Worm (Caenorhabditis elegans): ENCODE results near the gene C49F5.8.

The C49F5.8 gene

DNA sequence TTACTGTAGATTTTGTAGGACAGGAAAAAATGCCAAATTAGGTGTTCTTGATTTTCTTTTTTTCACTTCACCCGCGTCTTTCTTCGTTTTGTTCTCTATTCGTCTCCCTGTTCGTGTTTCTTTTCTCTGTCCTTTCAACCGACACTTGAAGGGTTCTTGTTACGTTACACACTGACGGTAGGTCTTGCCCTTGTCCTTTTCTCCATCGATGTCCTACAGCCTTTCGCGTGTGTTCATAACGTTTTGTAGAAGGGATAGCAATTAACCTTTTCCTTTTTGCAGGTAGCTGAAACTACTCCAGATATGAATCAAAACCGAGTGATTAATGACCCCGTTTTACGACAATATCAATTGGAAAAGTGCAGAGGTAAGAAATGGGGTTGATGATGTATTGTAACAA is 35.8 kb upstream of the C49F5.8 start, which contains the start of gene F55G7.1 (continued):
- TF ChIP-seq hlh-30 (tag; optimal IDR thresholded peaks at IDR 0.05; ENCODE audit: insufficient read depth), result peak; percentile 6
- TF ChIP-seq T20F7.1 (GFP tag; optimal IDR thresholded peaks at IDR 0.05), result peak; percentile 68
- TF ChIP-seq dmd-9 (GFP tag; IDR thresholded peaks at IDR 0.05), result no peak
- 0 out of 2 replicates have a peak, but pooled peaks have one; percentile 7 for TF ChIP-seq php-3 (GFP tag; IDR thresholded peaks at IDR 0.05)
- TF ChIP-seq nhr-77 (tag; optimal IDR thresholded peaks at IDR 0.05), result peak; percentile 62
- no peak for TF ChIP-seq mdt-29 (GFP tag; IDR thresholded peaks at IDR 0.05)
- peak; percentile 30 for TF ChIP-seq nhr-10 (tag; optimal IDR thresholded peaks at IDR 0.05)
- no peak for TF ChIP-seq ztf-11 (tag; optimal IDR thresholded peaks at IDR 0.05)
- TF ChIP-seq jun-1 (tag; optimal IDR thresholded peaks at IDR 0.05), result peak; percentile 33
- peak; percentile 45 for TF ChIP-seq nhr-28 (tag; optimal IDR thresholded peaks at IDR 0.05)
- TF ChIP-seq nhr-111 (GFP tag; optimal IDR thresholded peaks at IDR 0.05), result no peak
- no peak for TF ChIP-seq nhr-6 (tag; optimal IDR thresholded peaks at IDR 0.05)
- no peak for TF ChIP-seq skn-1 (tag; optimal IDR thresholded peaks at IDR 0.05)
- TF ChIP-seq madf-9 (GFP tag; conservative IDR thresholded peaks at IDR 0.05), result 0 out of 2 replicates have a peak, but pooled peaks have one; percentile 27
- peak; percentile 34 for TF ChIP-seq F37D6.2 (tag; optimal IDR thresholded peaks at IDR 0.05)
- no peak for TF ChIP-seq T26A8.4 (GFP tag; IDR thresholded peaks at IDR 0.05)
- no peak for TF ChIP-seq tag-97 (GFP tag; IDR thresholded peaks at IDR 0.05)
- peak; percentile 95 for TF ChIP-seq duxl-1 (tag; optimal IDR thresholded peaks at IDR 0.05; ENCODE audit: poor library complexity)
- TF ChIP-seq Y75B8A.6 (GFP tag; IDR thresholded peaks at IDR 0.05), result no peak
- no peak for TF ChIP-seq zfp-3 (GFP tag; conservative IDR thresholded peaks at IDR 0.05)
- TF ChIP-seq Y48G9A.11 (GFP tag; IDR thresholded peaks at IDR 0.05), result no peak
- no peak for TF ChIP-seq mxl-2 (GFP tag; conservative IDR thresholded peaks at IDR 0.05)
- TF ChIP-seq mxl-3 (GFP tag; optimal IDR thresholded peaks at IDR 0.05), result peak; percentile 73
- TF ChIP-seq ceh-28 (tag; optimal IDR thresholded peaks at IDR 0.05), result no peak

DNA sequence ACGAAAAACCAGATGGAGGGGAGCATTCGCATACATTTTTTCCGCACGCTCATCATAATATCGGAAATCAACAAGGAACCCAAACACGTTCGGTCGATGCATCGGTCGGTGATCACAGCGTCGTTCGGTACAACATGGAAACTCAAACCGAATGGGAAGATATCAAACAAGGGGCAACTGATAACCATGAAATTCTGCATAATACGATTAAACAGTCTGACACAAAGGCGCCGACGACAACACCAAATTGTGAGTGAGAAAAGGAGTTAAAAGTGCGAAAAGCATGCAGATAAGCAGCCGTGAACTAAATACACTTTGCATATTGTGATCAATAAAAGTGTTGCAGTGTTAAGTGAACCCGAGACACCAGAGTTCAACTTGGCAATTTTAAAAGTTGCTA is 34.7 kb upstream of the C49F5.8 start:
- TF ChIP-seq lin-39 (tag; optimal IDR thresholded peaks at IDR 0.05), result no peak
- TF ChIP-seq lin-38 (GFP tag; IDR thresholded peaks at IDR 0.05), result no peak
- no peak for TF ChIP-seq Y105C5A.15 (GFP tag; IDR thresholded peaks at IDR 0.05)
- no peak for TF ChIP-seq tag-97 (GFP tag; IDR thresholded peaks at IDR 0.05)
- peak; percentile 59 for TF ChIP-seq dmd-6 (GFP tag; IDR thresholded peaks at IDR 0.05)
- no peak for TF ChIP-seq zfp-3 (GFP tag; conservative IDR thresholded peaks at IDR 0.05)
- TF ChIP-seq duxl-1 (tag; optimal IDR thresholded peaks at IDR 0.05; ENCODE audit: poor library complexity), result no peak
- no peak for TF ChIP-seq gei-8 (GFP tag; optimal IDR thresholded peaks at IDR 0.05)
- peak; percentile 29 for TF ChIP-seq pqm-1 (tag; optimal IDR thresholded peaks at IDR 0.05)
- no peak for TF ChIP-seq fkh-10 (GFP tag; optimal IDR thresholded peaks at IDR 0.05)
- no peak for TF ChIP-seq mxl-3 (GFP tag; optimal IDR thresholded peaks at IDR 0.05)
- no peak for TF ChIP-seq jun-1 (tag; optimal IDR thresholded peaks at IDR 0.05)
- TF ChIP-seq spr-1 (tag; optimal IDR thresholded peaks at IDR 0.05), result no peak
- peak; percentile 58 for TF ChIP-seq hlh-11 (tag; optimal IDR thresholded peaks at IDR 0.05)
- TF ChIP-seq set-16 (GFP tag; IDR thresholded peaks at IDR 0.05), result no peak
- TF ChIP-seq nhr-48 (tag; optimal IDR thresholded peaks at IDR 0.05), result peak; percentile 8
- no peak for TF ChIP-seq vab-7 (GFP tag; IDR thresholded peaks at IDR 0.05)
- TF ChIP-seq hlh-30 (tag; optimal IDR thresholded peaks at IDR 0.05; ENCODE audit: insufficient read depth), result no peak
- no peak for TF ChIP-seq zag-1 (tag; optimal IDR thresholded peaks at IDR 0.05)
- no peak for TF ChIP-seq dmd-9 (GFP tag; IDR thresholded peaks at IDR 0.05)
- no peak for TF ChIP-seq aha-1 (tag)
- TF ChIP-seq zip-11 (GFP tag; IDR thresholded peaks at IDR 0.05), result no peak
- no peak for TF ChIP-seq nhr-41 (GFP tag; IDR thresholded peaks at IDR 0.05)
- TF ChIP-seq ces-1 (GFP tag; optimal IDR thresholded peaks at IDR 0.05), result no peak
- TF ChIP-seq spr-3 (GFP tag; optimal IDR thresholded peaks at IDR 0.05), result no peak
- no peak for TF ChIP-seq zip-2 (tag; optimal IDR thresholded peaks at IDR 0.05)
- no peak for TF ChIP-seq ceh-20 (GFP tag; IDR thresholded peaks at IDR 0.05)
- TF ChIP-seq ceh-32 (tag; optimal IDR thresholded peaks at IDR 0.05; ENCODE audit: poor library complexity), result no peak
- TF ChIP-seq dve-1 (tag; optimal IDR thresholded peaks at IDR 0.05; ENCODE audit: insufficient read depth), result peak; percentile 51
- no peak for TF ChIP-seq nhr-28 (tag; optimal IDR thresholded peaks at IDR 0.05)
- TF ChIP-seq php-3 (GFP tag; IDR thresholded peaks at IDR 0.05), result no peak
- TF ChIP-seq daf-16 (GFP tag; optimal IDR thresholded peaks at IDR 0.05), result no peak
- TF ChIP-seq daf-16 (tag; optimal IDR thresholded peaks at IDR 0.05), result peak; percentile 75
- no peak for TF ChIP-seq egl-43 (GFP tag; IDR thresholded peaks at IDR 0.05)
- TF ChIP-seq saeg-2 (GFP tag; IDR thresholded peaks at IDR 0.05), result no peak

All from whole organism, L4 larva.